Worm (Caenorhabditis elegans) whole organism, mixed stage, embryonic: ENCODE results near the gene sru-3.

Source experiments
- blmp-1 ChIP-seq: fragments of 150-350 bp; optimal IDR thresholded peaks from 2 replicates; lab custom pipeline; 2014; ENCODE audit warnings: missing biosample characterization, missing genetic modification characterization
- ces-1 ChIP-seq: fragments of 150-350 bp; optimal IDR thresholded peaks from 2 replicates; lab custom pipeline; 2014; ENCODE audit warnings: missing biosample characterization, missing genetic modification reagents, missing genetic modification characterization
- drap-1 ChIP-seq: fragments of 200-800 bp; sonication (Bioruptor generic); optimal IDR thresholded peaks from 3 replicates; lab custom pipeline; 2018; ENCODE audit warnings: mild to moderate bottlenecking, missing genetic modification characterization, missing compliant biosample characterization
- nhr-28 ChIP-seq: fragments of 150-350 bp; optimal IDR thresholded peaks from 2 replicates; lab custom pipeline; 2014; ENCODE audit warnings: missing biosample characterization, missing genetic modification characterization
- nhr-76 ChIP-seq: sonication (generic microtip); optimal IDR thresholded peaks from 2 replicates; lab custom pipeline; 2017; ENCODE audit warnings: missing biosample characterization, missing genetic modification characterization
- pha-4 ChIP-seq: fragments of 150-350 bp; optimal IDR thresholded peaks from 2 replicates; lab custom pipeline; 2018; ENCODE audit warnings: missing biosample characterization, missing genetic modification reagents, missing genetic modification characterization
- snpc-4 ChIP-seq: fragments of 150-350 bp; optimal IDR thresholded peaks from 2 replicates; lab custom pipeline; 2014; ENCODE audit warnings: missing biosample characterization, missing genetic modification characterization
- sptf-1 ChIP-seq: sonication (generic microtip); optimal IDR thresholded peaks from 2 replicates; lab custom pipeline; 2017; ENCODE audit warnings: mild to moderate bottlenecking, missing genetic modification characterization, moderate library complexity, missing compliant biosample characterization
- unc-120 ChIP-seq: sonication (generic microtip); optimal IDR thresholded peaks from 2 replicates; lab custom pipeline; 2017; ENCODE audit warnings: missing genetic modification characterization, missing compliant biosample characterization; ENCODE audit not compliant: poor library complexity, severe bottlenecking
- unc-39 ChIP-seq: fragments of 150-350 bp; optimal IDR thresholded peaks from 2 replicates; lab custom pipeline; 2014; ENCODE audit warnings: missing biosample characterization, missing genetic modification characterization
- zip-8 ChIP-seq: fragments of 150-350 bp; optimal IDR thresholded peaks from 2 replicates; lab custom pipeline; 2014; ENCODE audit warnings: missing biosample characterization, missing genetic modification characterization
- ztf-11 ChIP-seq: fragments of 150-350 bp; optimal IDR thresholded peaks from 2 replicates; lab custom pipeline; 2014; ENCODE audit warnings: missing biosample characterization, missing genetic modification characterization

ce11 chrIV:9534342-9534741, 37.9 kb downstream of the sru-3 start:
- TF ChIP-seq nhr-28 (tag; lab: Kevin White, UChicago) (no peak), pha-4 (tag; lab: Kevin White, UChicago) (no peak), blmp-1 (tag; lab: Kevin White, UChicago) (no peak), sptf-1 (tag; lab: Kevin White, UChicago) (no peak), unc-39 (tag; lab: Kevin White, UChicago) (no peak), drap-1 (GFP tag; lab: Kevin White, UChicago) (no peak), ztf-11 (tag; lab: Kevin White, UChicago) (no peak), snpc-4 (no peak), ces-1 (GFP tag; lab: Kevin White, UChicago) (no peak), zip-8 (tag; lab: Kevin White, UChicago) (no peak), nhr-76 (tag; lab: Kevin White, UChicago) (no peak), unc-120 (no peak)
